Fruit fly (Drosophila melanogaster) whole organism, prepupa: ENCODE results near the gene Ucp4C.
A peak's percentile ranks its signal among the peaks of the same experiment; 100 is the strongest.

Source experiments
- Blimp-1 ChIP-seq: fragments of 200-800 bp; sonication (Bioruptor generic); optimal IDR thresholded peaks from 3 replicates; lab custom pipeline; 2017; ENCODE audit warnings: missing biosample characterization, missing genetic modification characterization, mild to moderate bottlenecking, moderate library complexity, missing genetic modification reagents
- CG10669 ChIP-seq: fragments of 200-800 bp; sonication (Bioruptor generic); optimal IDR thresholded peaks from 3 replicates; lab custom pipeline; 2018; ENCODE audit warnings: missing biosample characterization, mild to moderate bottlenecking, missing genetic modification characterization, moderate library complexity
- CG11294 ChIP-seq: fragments of 200-800 bp; sonication (Bioruptor generic); IDR thresholded peaks from 2 replicates; pipeline ENCODE4 v1.3.6; 2022; ENCODE audit warnings: missing biosample characterization, missing genetic modification characterization
- CG11902 ChIP-seq: fragments of 200-800 bp; sonication (Bioruptor generic); optimal IDR thresholded peaks from 3 replicates; lab custom pipeline; 2016; ENCODE audit warnings: missing biosample characterization, missing genetic modification characterization
- CG15336 ChIP-seq: fragments of 200-800 bp; sonication (Bioruptor generic); IDR thresholded peaks from 2 replicates; pipeline ENCODE4 v1.3.6; 2022; ENCODE audit warnings: missing biosample characterization, missing genetic modification characterization
- CG16779 ChIP-seq: fragments of 200-800 bp; sonication (Bioruptor generic); optimal IDR thresholded peaks from 3 replicates; lab custom pipeline; 2017; ENCODE audit warnings: missing biosample characterization, mild to moderate bottlenecking, missing genetic modification characterization
- CG3032 ChIP-seq: fragments of 200-800 bp; optimal IDR thresholded peaks from 2 replicates; lab custom pipeline; 2019; ENCODE audit warnings: missing biosample characterization, mild to moderate bottlenecking, missing genetic modification characterization, moderate library complexity
- CG31627 ChIP-seq: fragments of 200-800 bp; sonication (Bioruptor generic); optimal IDR thresholded peaks from 3 replicates; lab custom pipeline; 2016; ENCODE audit warnings: missing biosample characterization, missing genetic modification characterization
- CG3919 ChIP-seq: fragments of 200-800 bp; sonication (Bioruptor generic); optimal IDR thresholded peaks from 3 replicates; lab custom pipeline; 2016; ENCODE audit warnings: missing biosample characterization, missing genetic modification characterization
- CG4318 ChIP-seq: fragments of 200-800 bp; sonication (Bioruptor generic); optimal IDR thresholded peaks from 3 replicates; lab custom pipeline; 2017; ENCODE audit warnings: missing biosample characterization, mild to moderate bottlenecking, missing genetic modification characterization
- CG6163 ChIP-seq: fragments of 200-800 bp; sonication (Bioruptor generic); IDR thresholded peaks from 3 replicates; pipeline ENCODE4 v1.3.6; 2022; ENCODE audit warnings: missing biosample characterization, missing genetic modification characterization
- CG6276 ChIP-seq: fragments of 200-800 bp; sonication (Bioruptor generic); optimal IDR thresholded peaks from 2 replicates; lab custom pipeline; 2017; ENCODE audit warnings: missing biosample characterization, mild to moderate bottlenecking, missing genetic modification characterization
- CG6792 ChIP-seq: fragments of 200-800 bp; sonication (Bioruptor generic); optimal IDR thresholded peaks from 3 replicates; lab custom pipeline; 2016; ENCODE audit warnings: missing biosample characterization, missing genetic modification characterization
- CG6808 ChIP-seq: fragments of 200-800 bp; sonication (Bioruptor generic); optimal IDR thresholded peaks from 3 replicates; lab custom pipeline; 2017; ENCODE audit warnings: missing biosample characterization, missing genetic modification characterization, mild to moderate bottlenecking, moderate library complexity, missing genetic modification reagents
- CG6854 ChIP-seq: fragments of 200-800 bp; sonication (Bioruptor generic); optimal IDR thresholded peaks from 2 replicates; lab custom pipeline; 2017; ENCODE audit warnings: missing biosample characterization, mild to moderate bottlenecking, missing genetic modification characterization
- CG7368 ChIP-seq: fragments of 200-800 bp; sonication (Bioruptor generic); optimal IDR thresholded peaks from 3 replicates; lab custom pipeline; 2016; ENCODE audit warnings: missing biosample characterization, missing genetic modification characterization
- CG8632 ChIP-seq: fragments of 200-800 bp; sonication (Bioruptor generic); optimal IDR thresholded peaks from 3 replicates; lab custom pipeline; 2016; ENCODE audit warnings: missing biosample characterization, missing genetic modification characterization
- CG9139 ChIP-seq: fragments of 200-800 bp; sonication (Bioruptor generic); optimal IDR thresholded peaks from 3 replicates; lab custom pipeline; 2017; ENCODE audit warnings: missing biosample characterization, mild to moderate bottlenecking, missing genetic modification characterization
- Eip75B ChIP-seq: fragments of 200-800 bp; sonication (Bioruptor generic); optimal IDR thresholded peaks from 3 replicates; lab custom pipeline; 2016; ENCODE audit warnings: missing biosample characterization, missing genetic modification characterization
- Eip78C ChIP-seq: fragments of 200-800 bp; sonication (Bioruptor generic); peaks from one replicate; lab custom pipeline; 2016; ENCODE audit warnings: missing biosample characterization, missing genetic modification characterization
- Ets21C ChIP-seq: fragments of 200-800 bp; sonication (Bioruptor generic); optimal IDR thresholded peaks from 3 replicates; lab custom pipeline; 2016; ENCODE audit warnings: missing biosample characterization, missing genetic modification characterization
- Hr39 ChIP-seq: fragments of 200-800 bp; sonication (Bioruptor generic); optimal IDR thresholded peaks from 2 replicates; lab custom pipeline; 2016; ENCODE audit warnings: missing biosample characterization, missing genetic modification characterization
- Hr4 ChIP-seq: fragments of 200-800 bp; sonication (Bioruptor generic); optimal IDR thresholded peaks from 3 replicates; lab custom pipeline; 2016; ENCODE audit warnings: missing biosample characterization, missing genetic modification characterization
- Met ChIP-seq: fragments of 200-800 bp; sonication (Bioruptor generic); optimal IDR thresholded peaks from 3 replicates; lab custom pipeline; 2016; ENCODE audit warnings: missing biosample characterization, missing genetic modification characterization
- Smox ChIP-seq: fragments of 200-800 bp; sonication (Bioruptor generic); optimal IDR thresholded peaks from 3 replicates; lab custom pipeline; 2016; ENCODE audit warnings: missing biosample characterization, missing genetic modification characterization
- Sox14 ChIP-seq: fragments of 200-800 bp; sonication (Bioruptor generic); optimal IDR thresholded peaks from 3 replicates; lab custom pipeline; 2016; ENCODE audit warnings: missing biosample characterization, missing genetic modification characterization
- Sox15 ChIP-seq: fragments of 200-800 bp; sonication (Bioruptor generic); optimal IDR thresholded peaks from 3 replicates; lab custom pipeline; 2016; ENCODE audit warnings: missing biosample characterization, missing genetic modification characterization
- achi ChIP-seq: fragments of 200-800 bp; sonication (Bioruptor generic); optimal IDR thresholded peaks from 3 replicates; lab custom pipeline; 2016; ENCODE audit warnings: missing biosample characterization, missing genetic modification characterization
- acj6 ChIP-seq: fragments of 200-800 bp; sonication (Bioruptor generic); optimal IDR thresholded peaks from 3 replicates; lab custom pipeline; 2016; ENCODE audit warnings: missing biosample characterization, missing genetic modification characterization
- cyc ChIP-seq: fragments of 200-800 bp; sonication (Bioruptor generic); optimal IDR thresholded peaks from 3 replicates; lab custom pipeline; 2016; ENCODE audit warnings: missing biosample characterization, missing genetic modification characterization
- esn ChIP-seq: fragments of 200-800 bp; sonication (Bioruptor generic); optimal IDR thresholded peaks from 2 replicates; lab custom pipeline; 2016; ENCODE audit warnings: missing biosample characterization, mild to moderate bottlenecking, missing genetic modification characterization, moderate library complexity
- fd59A ChIP-seq: fragments of 200-800 bp; sonication (Bioruptor generic); optimal IDR thresholded peaks from 2 replicates; lab custom pipeline; 2017; ENCODE audit warnings: missing biosample characterization, mild to moderate bottlenecking, missing genetic modification characterization, missing genetic modification reagents
- fd85E ChIP-seq: fragments of 200-800 bp; sonication (Bioruptor generic); optimal IDR thresholded peaks from 3 replicates; lab custom pipeline; 2016; ENCODE audit warnings: missing biosample characterization, missing genetic modification characterization
- fkh ChIP-seq: fragments of 200-800 bp; sonication (Bioruptor generic); optimal IDR thresholded peaks from 3 replicates; lab custom pipeline; 2017; ENCODE audit warnings: missing biosample characterization, mild to moderate bottlenecking, missing genetic modification characterization, moderate library complexity
- lz ChIP-seq: fragments of 200-800 bp; sonication (Bioruptor generic); optimal IDR thresholded peaks from 3 replicates; lab custom pipeline; 2016; ENCODE audit warnings: missing biosample characterization, missing genetic modification characterization
- net ChIP-seq: fragments of 200-800 bp; sonication (Bioruptor generic); optimal IDR thresholded peaks from 3 replicates; lab custom pipeline; 2016; ENCODE audit warnings: missing biosample characterization, missing genetic modification characterization
- salr ChIP-seq, 2 experiments: fragments of 200-800 bp; sonication (Bioruptor generic); optimal IDR thresholded peaks; 3 replicates each; lab custom pipeline; 2016 to 2018; ENCODE audit warnings: missing biosample characterization in 2 of 2, missing genetic modification characterization in 2 of 2, mild to moderate bottlenecking in 1 of 2
- ss ChIP-seq, 2 experiments: fragments of 200-800 bp; sonication (Bioruptor generic); optimal IDR thresholded peaks; 2 replicates in 1 of 2; 3 replicates in 1 of 2; lab custom pipeline; 2017 to 2018; ENCODE audit warnings: mild to moderate bottlenecking in 2 of 2, missing biosample characterization in 2 of 2, missing genetic modification characterization in 2 of 2, moderate library complexity in 1 of 2
- svp ChIP-seq: fragments of 200-800 bp; sonication (Bioruptor generic); peaks from one replicate; lab custom pipeline; 2016; ENCODE audit warnings: missing biosample characterization, missing genetic modification characterization
- topi ChIP-seq: fragments of 200-800 bp; sonication (Bioruptor generic); optimal IDR thresholded peaks from 3 replicates; lab custom pipeline; 2016; ENCODE audit warnings: missing biosample characterization, missing genetic modification characterization

Ucp4C gene

dm6 chr2L:5980862-5981432 is 12.6 kb downstream of the Ucp4C start, which contains the start of gene chic (continued):
- TF ChIP-seq CG16779 (tag; lab: Kevin White, UChicago), result no peak
- no peak for TF ChIP-seq salr (GFP tag; optimal IDR thresholded peaks at IDR 0.05; lab: Kevin White, UChicago)
- TF ChIP-seq CG15336, result no peak
- TF ChIP-seq esn (GFP tag; lab: Kevin White, UChicago), result no peak
- TF ChIP-seq ss (GFP tag; optimal IDR thresholded peaks at IDR 0.05; lab: Kevin White, UChicago), result peak; percentile 2 to 29
- TF ChIP-seq, all 60 proteins: peak for 15

DNA sequence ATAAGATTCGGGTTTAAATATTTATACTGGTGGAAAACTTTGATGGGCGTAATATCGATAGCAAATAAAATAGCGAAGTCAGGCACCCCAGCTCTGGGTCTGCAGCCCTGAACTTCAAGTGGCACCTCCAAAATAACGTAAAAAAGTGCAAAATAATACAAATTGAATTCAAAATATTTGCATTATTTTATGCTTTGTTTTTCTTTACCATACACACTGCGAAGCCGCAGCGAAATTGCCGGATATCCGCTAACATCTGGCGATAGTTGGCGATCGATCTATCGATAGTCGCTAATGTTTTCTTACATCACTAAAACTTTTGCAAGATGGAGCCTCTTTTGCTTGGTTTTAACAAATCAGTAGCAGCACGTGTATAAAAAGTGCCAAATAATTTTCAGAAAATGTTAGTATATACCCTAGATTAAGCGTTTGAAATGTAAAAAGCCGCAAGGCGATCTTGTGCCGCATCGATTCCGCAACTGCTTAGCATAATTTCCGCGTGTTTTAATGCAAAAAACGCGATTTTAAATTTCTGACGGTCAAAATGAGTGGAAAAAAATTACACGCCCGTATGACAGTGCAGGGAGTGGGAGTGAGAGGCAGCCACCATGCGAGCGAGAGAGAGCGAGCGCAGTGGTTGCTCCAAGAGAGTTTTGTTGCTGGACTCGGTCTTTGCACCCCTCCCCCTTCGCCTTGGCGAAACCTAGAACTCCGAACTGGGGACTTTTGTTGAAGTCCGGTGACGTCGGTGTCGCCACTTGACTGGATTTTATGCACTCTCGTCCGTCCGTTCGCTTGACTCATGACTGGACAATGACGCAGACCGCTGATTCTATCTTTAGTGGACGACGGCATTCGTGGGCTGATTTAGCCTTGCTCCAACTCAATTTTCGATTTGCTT is 13.3 kb downstream of the Ucp4C start, which contains the start of gene eIF4A:
TSS of gene eIF4A (plus strand) at position 332 of the 901 bp plus-strand sequence.
- TF ChIP-seq CG6276 (GFP tag; lab: Kevin White, UChicago) (no peak), CG3032 (tag; lab: Kevin White, UChicago) (peak; percentile 24), fkh (GFP tag; lab: Kevin White, UChicago) (peak; percentile 93), fd59A (GFP tag; lab: Kevin White, UChicago) (no peak), topi (GFP tag; lab: Kevin White, UChicago) (peak; percentile 8), salr (GFP tag; optimal IDR thresholded peaks at IDR 0.05; lab: Kevin White, UChicago) (peak in 1 of 2 experiments; percentile 7), CG6808 (GFP tag; lab: Kevin White, UChicago) (peak; percentile 28), Smox (GFP tag; lab: Kevin White, UChicago) (no peak), svp (GFP tag; lab: Kevin White, UChicago) (peak; percentile 43), achi (GFP tag; lab: Kevin White, UChicago) (peak; percentile 35), CG3919 (GFP tag; lab: Kevin White, UChicago) (peak; percentile 15), lz (GFP tag; lab: Kevin White, UChicago) (peak; percentile 1), ss (GFP tag; optimal IDR thresholded peaks at IDR 0.05; lab: Kevin White, UChicago) (peak in 1 of 2 experiments; percentile 12), CG6792 (GFP tag; lab: Kevin White, UChicago) (no peak), Eip78C (peak; percentile 64), CG16779 (tag; lab: Kevin White, UChicago) (peak; percentile 49), CG31627 (GFP tag; lab: Kevin White, UChicago) (peak; percentile 0)

DNA sequence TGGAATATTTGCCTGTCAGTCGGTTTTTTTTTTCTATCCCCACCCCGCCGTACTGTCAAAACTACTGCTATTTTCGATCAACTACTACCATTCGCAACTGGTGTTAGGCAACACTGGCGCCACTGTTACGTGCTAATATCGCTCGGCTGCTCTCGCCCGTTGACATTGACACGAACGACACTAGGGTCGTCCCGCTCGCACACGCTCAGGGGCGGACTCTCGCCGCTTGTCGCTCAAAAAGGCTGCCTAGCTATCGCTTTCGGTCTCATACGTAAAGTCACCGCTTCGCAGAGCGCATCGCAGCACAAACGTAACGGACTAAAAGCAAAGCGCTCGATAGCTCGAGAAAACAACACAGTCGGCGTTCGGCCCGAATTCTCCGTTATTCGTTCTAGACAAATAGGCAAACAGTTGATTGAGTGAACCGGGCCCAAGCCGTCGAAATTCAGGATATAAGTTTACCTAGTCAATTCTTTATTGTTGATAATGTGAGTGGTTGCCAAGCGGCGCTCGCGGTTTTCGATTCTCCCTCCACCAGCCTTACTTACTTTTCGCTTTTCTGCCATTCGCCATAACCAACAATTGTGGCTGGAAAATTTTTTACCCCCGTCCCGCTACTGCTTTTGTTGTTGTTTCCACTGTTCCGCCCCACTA is 14.1 kb downstream of the Ucp4C start:
- no peak for TF ChIP-seq Blimp-1 (GFP tag; lab: Kevin White, UChicago)
- TF ChIP-seq CG6854 (GFP tag; lab: Kevin White, UChicago), result peak; percentile 50
- peak; percentile 53 for TF ChIP-seq CG11902 (GFP tag; lab: Kevin White, UChicago)
- no peak for TF ChIP-seq Sox15 (GFP tag; lab: Kevin White, UChicago)
- TF ChIP-seq CG8632 (GFP tag; lab: Kevin White, UChicago), result no peak
- TF ChIP-seq Hr4 (GFP tag; lab: Kevin White, UChicago), result peak; percentile 14
- peak; percentile 23 for TF ChIP-seq CG7368 (GFP tag; lab: Kevin White, UChicago)
- TF ChIP-seq CG9139 (GFP tag; lab: Kevin White, UChicago), result peak; percentile 28
- peak; percentile 21 for TF ChIP-seq Hr39 (GFP tag; lab: Kevin White, UChicago)
- TF ChIP-seq fd85E (GFP tag; lab: Kevin White, UChicago), result no peak
- TF ChIP-seq Met, result peak; percentile 22
- peak; percentile 35 for TF ChIP-seq topi (GFP tag; lab: Kevin White, UChicago)
- no peak for TF ChIP-seq CG11294 (GFP tag; lab: Robert Waterston, UW)
- peak; percentile 57 for TF ChIP-seq CG3919 (GFP tag; lab: Kevin White, UChicago)
- peak; percentile 2 for TF ChIP-seq CG6792 (GFP tag; lab: Kevin White, UChicago)
- TF ChIP-seq salr (GFP tag; optimal IDR thresholded peaks at IDR 0.05; lab: Kevin White, UChicago), result peak in 1 of 2 experiments; percentile 16
- peak; percentile 92 for TF ChIP-seq svp (GFP tag; lab: Kevin White, UChicago)
- TF ChIP-seq Smox (GFP tag; lab: Kevin White, UChicago), result peak; percentile 22
- peak; percentile 32 for TF ChIP-seq net
- TF ChIP-seq Eip75B (GFP tag; lab: Kevin White, UChicago), result peak; percentile 48
- no peak for TF ChIP-seq CG6163
- peak; percentile 28 for TF ChIP-seq CG6808 (GFP tag; lab: Kevin White, UChicago)
- peak; percentile 45 for TF ChIP-seq lz (GFP tag; lab: Kevin White, UChicago)
- TF ChIP-seq fkh (GFP tag; lab: Kevin White, UChicago), result peak; percentile 72
- peak; percentile 27 for TF ChIP-seq esn (GFP tag; lab: Kevin White, UChicago)
- peak; percentile 51 for TF ChIP-seq Sox14
- no peak for TF ChIP-seq Ets21C (GFP tag; lab: Kevin White, UChicago)
- no peak for TF ChIP-seq CG15336
- peak; percentile 86 for TF ChIP-seq Eip78C
- TF ChIP-seq CG16779 (tag; lab: Kevin White, UChicago), result peak; percentile 24
- TF ChIP-seq cyc (GFP tag; lab: Kevin White, UChicago), result peak; percentile 34
- TF ChIP-seq acj6, result no peak
- TF ChIP-seq ss (GFP tag; optimal IDR thresholded peaks at IDR 0.05; lab: Kevin White, UChicago), result peak; percentile 14 to 57
- peak; percentile 4 for TF ChIP-seq CG10669
- no peak for TF ChIP-seq CG4318 (GFP tag; lab: Kevin White, UChicago)
